Fruit fly (Drosophila melanogaster) whole organism, embryonic: ENCODE results near the gene orb.

Source experiments
- BEAF-32 ChIP-seq: fragments of 200-800 bp; sonication (Bioruptor generic); optimal IDR thresholded peaks from 3 replicates; lab custom pipeline; 2017; ENCODE audit warnings: missing biosample characterization, missing genetic modification characterization, mild to moderate bottlenecking, moderate library complexity, missing genetic modification reagents
- CG10274 ChIP-seq: fragments of 200-800 bp; sonication (Bioruptor generic); optimal IDR thresholded peaks from 3 replicates; lab custom pipeline; 2017; ENCODE audit warnings: missing biosample characterization, mild to moderate bottlenecking, missing genetic modification characterization
- CG10366 ChIP-seq: fragments of 200-800 bp; sonication (Bioruptor generic); IDR thresholded peaks from 2 replicates; pipeline ENCODE4 v1.3.6; 2022; ENCODE audit warnings: missing biosample characterization, missing genetic modification characterization
- CG10979 ChIP-seq: fragments of 200-800 bp; sonication (Bioruptor generic); optimal IDR thresholded peaks from 2 replicates; lab custom pipeline; 2018; ENCODE audit warnings: missing biosample characterization, mild to moderate bottlenecking, missing genetic modification characterization, moderate library complexity
- CG12155 ChIP-seq: fragments of 200-800 bp; sonication (Bioruptor generic); optimal IDR thresholded peaks from 3 replicates; lab custom pipeline; 2016; ENCODE audit warnings: missing biosample characterization, missing genetic modification characterization
- CG12769 ChIP-seq: fragments of 200-800 bp; sonication (Bioruptor generic); optimal IDR thresholded peaks from 2 replicates; lab custom pipeline; 2019; ENCODE audit warnings: missing biosample characterization, mild to moderate bottlenecking, missing genetic modification characterization, moderate library complexity
- CG1603 ChIP-seq: fragments of 200-800 bp; sonication (Bioruptor generic); optimal IDR thresholded peaks from 2 replicates; lab custom pipeline; 2019; ENCODE audit warnings: missing biosample characterization, mild to moderate bottlenecking, missing genetic modification characterization, moderate library complexity
- CG17361 ChIP-seq: fragments of 200-800 bp; sonication (Bioruptor generic); IDR thresholded peaks from 3 replicates; pipeline ENCODE4 v1.3.6; 2022; ENCODE audit warnings: missing biosample characterization, missing genetic modification characterization
- CG17612 ChIP-seq: fragments of 200-800 bp; sonication (Bioruptor generic); IDR thresholded peaks from 2 replicates; pipeline ENCODE4 v1.3.6; 2022; ENCODE audit warnings: missing biosample characterization, missing genetic modification characterization
- CG18011 ChIP-seq: fragments of 200-800 bp; sonication (Bioruptor generic); optimal IDR thresholded peaks from 2 replicates; lab custom pipeline; 2017; ENCODE audit warnings: missing biosample characterization, missing genetic modification characterization, mild to moderate bottlenecking, moderate library complexity, missing genotype
- CG18764 ChIP-seq: fragments of 200-800 bp; sonication (Bioruptor generic); optimal IDR thresholded peaks from 3 replicates; lab custom pipeline; 2016; ENCODE audit warnings: missing biosample characterization, missing genetic modification characterization
- CG32772 ChIP-seq: fragments of 200-800 bp; sonication (Bioruptor generic); IDR thresholded peaks from 2 replicates; pipeline ENCODE4 v1.3.6; 2022; ENCODE audit warnings: missing biosample characterization, missing genetic modification characterization
- CG34376 ChIP-seq: fragments of 200-800 bp; sonication (Bioruptor generic); optimal IDR thresholded peaks from 2 replicates; lab custom pipeline; 2018; ENCODE audit warnings: missing biosample characterization, mild to moderate bottlenecking, missing genetic modification characterization
- CG3838 ChIP-seq: fragments of 200-800 bp; sonication (Bioruptor generic); optimal IDR thresholded peaks from 3 replicates; lab custom pipeline; 2016; ENCODE audit warnings: missing biosample characterization, missing genetic modification characterization
- CG6689 ChIP-seq: fragments of 200-800 bp; sonication (Bioruptor generic); IDR thresholded peaks from 2 replicates; pipeline ENCODE4 v1.3.6; 2022; ENCODE audit warnings: missing biosample characterization, missing genetic modification characterization
- CG6854 ChIP-seq: fragments of 200-800 bp; sonication (Bioruptor generic); optimal IDR thresholded peaks from 3 replicates; lab custom pipeline; 2017; ENCODE audit warnings: missing biosample characterization, mild to moderate bottlenecking, missing genetic modification characterization
- CG7928 ChIP-seq: fragments of 200-800 bp; sonication (Bioruptor generic); optimal IDR thresholded peaks from 2 replicates; lab custom pipeline; 2017; ENCODE audit warnings: missing biosample characterization, mild to moderate bottlenecking, missing genetic modification characterization
- CG9215 ChIP-seq: fragments of 200-800 bp; sonication (Bioruptor generic); IDR thresholded peaks from 2 replicates; pipeline ENCODE4 v1.3.6; 2022; ENCODE audit warnings: missing biosample characterization, missing genetic modification characterization
- CG9437 ChIP-seq: fragments of 200-800 bp; sonication (Bioruptor generic); optimal IDR thresholded peaks from 2 replicates; lab custom pipeline; 2018; ENCODE audit warnings: missing biosample characterization, mild to moderate bottlenecking, missing genetic modification characterization
- CG9727 ChIP-seq: fragments of 200-800 bp; sonication (Bioruptor generic); optimal IDR thresholded peaks from 3 replicates; lab custom pipeline; 2017; ENCODE audit warnings: missing biosample characterization, mild to moderate bottlenecking, missing genetic modification characterization
- Dbx ChIP-seq: fragments of 200-800 bp; sonication (Bioruptor generic); IDR thresholded peaks from 3 replicates; pipeline ENCODE4 v1.3.6; 2022; ENCODE audit warnings: missing biosample characterization, missing genetic modification characterization
- Doc2 ChIP-seq: fragments of 200-800 bp; sonication (Bioruptor generic); IDR thresholded peaks from 2 replicates; pipeline ENCODE4 v1.3.6; 2022; ENCODE audit warnings: missing biosample characterization, missing genetic modification characterization
- HLH54F ChIP-seq: fragments of 200-800 bp; sonication (Bioruptor generic); optimal IDR thresholded peaks from 3 replicates; lab custom pipeline; 2016; ENCODE audit warnings: missing biosample characterization, missing genetic modification characterization
- HLHmδ ChIP-seq: fragments of 200-800 bp; sonication (Bioruptor generic); optimal IDR thresholded peaks from 2 replicates; lab custom pipeline; 2018; ENCODE audit warnings: missing biosample characterization, mild to moderate bottlenecking, missing genetic modification characterization, moderate library complexity
- Hand ChIP-seq: fragments of 200-800 bp; sonication (Bioruptor generic); optimal IDR thresholded peaks from 2 replicates; lab custom pipeline; 2017; ENCODE audit warnings: mild to moderate bottlenecking, missing biosample characterization, missing genetic modification reagents, missing genetic modification characterization
- Hr78 ChIP-seq, 2 experiments: fragments of 200-800 bp in 1 of 2; fragments of >200 bp in 1 of 2; sonication (Bioruptor generic) in 1 of 2; optimal IDR thresholded peaks; 2 replicates each; lab custom pipeline; 2017 to 2019; ENCODE audit warnings: missing biosample characterization in 2 of 2, missing genetic modification characterization in 2 of 2, mild to moderate bottlenecking in 1 of 2, moderate library complexity in 1 of 2
- PHDP ChIP-seq: fragments of 200-800 bp; sonication (Bioruptor generic); optimal IDR thresholded peaks from 3 replicates; lab custom pipeline; 2018; ENCODE audit warnings: missing biosample characterization, mild to moderate bottlenecking, missing genetic modification characterization, moderate library complexity
- Pdp1 ChIP-seq, 2 experiments: fragments of 200-800 bp; sonication (Bioruptor generic); optimal IDR thresholded peaks; 3 replicates each; lab custom pipeline; 2016; ENCODE audit warnings: missing biosample characterization in 2 of 2, missing genetic modification characterization in 2 of 2, mild to moderate bottlenecking in 1 of 2, moderate library complexity in 1 of 2
- Rfx ChIP-seq: fragments of 200-800 bp; sonication (Bioruptor generic); IDR thresholded peaks from 2 replicates; pipeline ENCODE4 v1.3.6; 2022; ENCODE audit warnings: missing biosample characterization, missing genetic modification characterization
- Ssrp ChIP-seq: fragments of 200-800 bp; sonication (Bioruptor generic); optimal IDR thresholded peaks from 2 replicates; lab custom pipeline; 2018; ENCODE audit warnings: missing biosample characterization, mild to moderate bottlenecking, missing genetic modification characterization, moderate library complexity
- bcd ChIP-seq: fragments of 200-800 bp; sonication (Bioruptor generic); optimal IDR thresholded peaks from 2 replicates; lab custom pipeline; 2017; ENCODE audit warnings: missing biosample characterization, mild to moderate bottlenecking, missing genetic modification characterization
- cas ChIP-seq: fragments of 200-800 bp; sonication (Bioruptor generic); IDR thresholded peaks from 2 replicates; pipeline ENCODE4 v1.3.6; 2022; ENCODE audit warnings: missing biosample characterization, missing genetic modification characterization
- chm ChIP-seq: fragments of 200-800 bp; sonication (Bioruptor generic); IDR thresholded peaks from 2 replicates; pipeline ENCODE4 v1.3.6; 2022; ENCODE audit warnings: missing biosample characterization, missing genetic modification characterization
- chn ChIP-seq: fragments of 200-800 bp; sonication (Bioruptor generic); optimal IDR thresholded peaks from 2 replicates; lab custom pipeline; 2016; ENCODE audit warnings: missing biosample characterization, missing genetic modification characterization
- ci ChIP-seq: fragments of 200-800 bp; sonication (Bioruptor generic); IDR thresholded peaks from 3 replicates; pipeline ENCODE4 v1.3.6; 2022; ENCODE audit warnings: missing biosample characterization, missing genetic modification characterization
- corto ChIP-seq: fragments of 200-800 bp; sonication (Bioruptor generic); optimal IDR thresholded peaks from 2 replicates; lab custom pipeline; 2016; ENCODE audit warnings: missing biosample characterization, mild to moderate bottlenecking, missing genetic modification characterization, moderate library complexity
- hkb ChIP-seq, 2 experiments: fragments of 200-800 bp in 1 of 2; fragments of >200 bp in 1 of 2; sonication (Bioruptor generic) in 1 of 2; IDR thresholded peaks in 1 of 2; optimal IDR thresholded peaks in 1 of 2; 2 replicates each; pipeline versions ENCODE4 v1.3.6 to Lab custom; 2017 to 2022; ENCODE audit warnings: missing biosample characterization in 1 of 2, missing genetic modification characterization in 1 of 2
- inv ChIP-seq: fragments of 200-800 bp; sonication (Bioruptor generic); IDR thresholded peaks from 2 replicates; pipeline ENCODE4 v1.3.6; 2022; ENCODE audit warnings: missing biosample characterization, missing genetic modification characterization; ENCODE audit not compliant: partially characterized antibody
- lab ChIP-seq: fragments of 200-800 bp; sonication (Bioruptor generic); optimal IDR thresholded peaks from 3 replicates; lab custom pipeline; 2017; ENCODE audit warnings: missing biosample characterization, missing genetic modification characterization, mild to moderate bottlenecking, moderate library complexity, missing genetic modification reagents
- luna ChIP-seq: fragments of 200-800 bp; sonication (Bioruptor generic); optimal IDR thresholded peaks from 2 replicates; lab custom pipeline; 2016; ENCODE audit warnings: missing biosample characterization, missing genetic modification characterization
- schlank ChIP-seq: fragments of 200-800 bp; sonication (Bioruptor generic); optimal IDR thresholded peaks from 2 replicates; lab custom pipeline; 2018; ENCODE audit warnings: missing biosample characterization, mild to moderate bottlenecking, missing genetic modification characterization
- sd ChIP-seq: fragments of 200-800 bp; sonication (Bioruptor generic); optimal IDR thresholded peaks from 3 replicates; lab custom pipeline; 2018; ENCODE audit warnings: missing biosample characterization, mild to moderate bottlenecking, missing genetic modification characterization, moderate library complexity
- sna ChIP-seq: fragments of 200-800 bp; sonication (Bioruptor generic); IDR thresholded peaks from 2 replicates; pipeline ENCODE4 v1.3.6; 2022; ENCODE audit warnings: missing biosample characterization, missing genetic modification characterization; ENCODE audit not compliant: partially characterized antibody
- sr ChIP-seq: fragments of 200-800 bp; sonication (Bioruptor generic); IDR thresholded peaks from 3 replicates; pipeline ENCODE4 v1.3.6; 2022; ENCODE audit warnings: missing biosample characterization, missing genetic modification characterization
- sug ChIP-seq: fragments of 200-800 bp; optimal IDR thresholded peaks from 2 replicates; lab custom pipeline; 2019; ENCODE audit warnings: missing biosample characterization, mild to moderate bottlenecking, missing genetic modification characterization, moderate library complexity
- tgo ChIP-seq: fragments of 200-800 bp; sonication (Bioruptor generic); IDR thresholded peaks from 3 replicates; pipeline ENCODE4 v1.3.6; 2022; ENCODE audit warnings: missing biosample characterization, missing genetic modification characterization
- tna ChIP-seq: fragments of 200-800 bp; sonication (Bioruptor generic); IDR thresholded peaks from 2 replicates; pipeline ENCODE4 v1.3.6; 2022; ENCODE audit warnings: missing biosample characterization, missing genetic modification characterization; ENCODE audit not compliant: partially characterized antibody
- toy ChIP-seq: fragments of 200-800 bp; sonication (Bioruptor generic); IDR thresholded peaks from 2 replicates; pipeline ENCODE4 v1.3.6; 2022; ENCODE audit warnings: missing biosample characterization, missing genetic modification characterization
- vvl ChIP-seq: fragments of 200-800 bp; sonication (Bioruptor generic); IDR thresholded peaks from 2 replicates; pipeline ENCODE4 v1.3.6; 2022; ENCODE audit warnings: missing biosample characterization, missing genetic modification characterization

orb gene

dm6 chr3R:23257986-23258427, 22.6 kb downstream of the orb start, which contains the start of the genes wda and Pex11c (continued):
- no peak; the same call in 1 of the 2 replicates for TF ChIP-seq CG32772 (GFP tag; lab: Robert Waterston, UW)
- peak; percentile 90 for TF ChIP-seq Rfx (GFP tag; lab: Robert Waterston, UW)
- peak; percentile 69 for TF ChIP-seq BEAF-32 (GFP tag; lab: Kevin White, UChicago)
- peak; percentile 60 for TF ChIP-seq CG18011 (GFP tag; lab: Kevin White, UChicago)
- TF ChIP-seq HLH54F (GFP tag; lab: Kevin White, UChicago) = no peak
- TF ChIP-seq chm (GFP tag; lab: Robert Waterston, UW) = no peak
- TF ChIP-seq corto (GFP tag; lab: Kevin White, UChicago) = peak; percentile 18
- TF ChIP-seq sug (tag; lab: Kevin White, UChicago) = peak; percentile 84
- TF ChIP-seq bcd (GFP tag; lab: Kevin White, UChicago) = peak; percentile 80
- no peak for TF ChIP-seq Hr78 (GFP tag; optimal IDR thresholded peaks at IDR 0.05; lab: Kevin White, UChicago)
- peak; percentile 59; the same call in 1 of the 2 replicates for TF ChIP-seq inv (GFP tag; lab: Robert Waterston, UW)
- TF ChIP-seq Dbx = peak; percentile 85; the same call in 2 of the 3 replicates
- TF ChIP-seq sna (GFP tag; lab: Robert Waterston, UW) = peak; percentile 67; the same call in 1 of the 2 replicates
- TF ChIP-seq schlank (tag; lab: Kevin White, UChicago) = no peak
- TF ChIP-seq sr (GFP tag; lab: Robert Waterston, UW) = no peak
- peak; percentile 90 for TF ChIP-seq CG10979
- TF ChIP-seq luna = no peak
- TF ChIP-seq hkb (optimal IDR thresholded peaks at IDR 0.05; lab: Kevin White, UChicago) = no peak
- peak; percentile 88 for TF ChIP-seq hkb (GFP tag; IDR thresholded peaks at IDR 0.05; lab: Robert Waterston, UW)
- peak; percentile 96 for TF ChIP-seq tgo
- peak; percentile 68 for TF ChIP-seq Hand (GFP tag; lab: Kevin White, UChicago)
- peak; percentile 78; the same call in 2 of the 3 replicates for TF ChIP-seq ci
- no peak; the same call in 1 of the 2 replicates for TF ChIP-seq CG9215 (GFP tag; lab: Robert Waterston, UW)
- TF ChIP-seq toy (GFP tag; lab: Robert Waterston, UW) = peak; percentile 37; the same call in 1 of the 2 replicates
- peak; percentile 79 for TF ChIP-seq CG9437 (GFP tag; lab: Kevin White, UChicago)
- peak; percentile 85 for TF ChIP-seq lab (GFP tag; lab: Kevin White, UChicago)
- peak; percentile 95 for TF ChIP-seq CG17361 (GFP tag; lab: Robert Waterston, UW)
- TF ChIP-seq CG12155 (GFP tag; lab: Kevin White, UChicago) = peak; percentile 83
- TF ChIP-seq CG10274 (GFP tag; lab: Kevin White, UChicago) = no peak
- TF ChIP-seq CG1603 (tag; lab: Kevin White, UChicago) = no peak
- TF ChIP-seq CG6689 = peak; percentile 89
- TF ChIP-seq CG34376 (GFP tag; lab: Kevin White, UChicago) = no peak
- peak; percentile 69; the same call in 1 of the 2 replicates for TF ChIP-seq cas
- TF ChIP-seq CG12769 (tag; lab: Kevin White, UChicago) = no peak
- TF ChIP-seq tna (GFP tag; lab: Robert Waterston, UW) = peak; percentile 65
- TF ChIP-seq sd (tag; lab: Kevin White, UChicago) = no peak
- peak; percentile 86 for TF ChIP-seq CG10366
- TF ChIP-seq CG3838 (GFP tag; lab: Kevin White, UChicago) = peak; percentile 26
- TF ChIP-seq Doc2 (GFP tag; lab: Robert Waterston, UW) = no peak
- TF ChIP-seq Pdp1 (GFP tag; optimal IDR thresholded peaks at IDR 0.05; lab: Kevin White, UChicago) = peak in 1 of 2 experiments; percentile 2
- peak; percentile 53 for TF ChIP-seq CG6854 (GFP tag; lab: Kevin White, UChicago)
- no peak for TF ChIP-seq CG7928 (GFP tag; lab: Kevin White, UChicago)
- peak; percentile 92 for TF ChIP-seq Ssrp (tag; lab: Kevin White, UChicago)
- peak; percentile 92 for TF ChIP-seq PHDP
- TF ChIP-seq chn = peak; percentile 29
- peak; percentile 62 for TF ChIP-seq CG18764 (GFP tag; lab: Kevin White, UChicago)
- no peak for TF ChIP-seq HLHmδ (GFP tag; lab: Kevin White, UChicago)
- peak; percentile 95 for TF ChIP-seq vvl
- 0 out of 2 replicates have a peak, but pooled peaks have one; percentile 40 for TF ChIP-seq CG17612
- TF ChIP-seq CG9727 (GFP tag; lab: Kevin White, UChicago) = peak; percentile 80
